Worm (Caenorhabditis elegans): ENCODE results near the gene glb-30.

- TF ChIP-seq ztf-11 (tag; optimal IDR thresholded peaks at IDR 0.05): no peak
- TF ChIP-seq nhr-23 (tag; optimal IDR thresholded peaks at IDR 0.05): no peak
- no peak for TF ChIP-seq nhr-25 (tag; optimal IDR thresholded peaks at IDR 0.05)
- TF ChIP-seq unc-39 (tag; optimal IDR thresholded peaks at IDR 0.05): no peak
- no peak for TF ChIP-seq lin-39 (tag; optimal IDR thresholded peaks at IDR 0.05)
- no peak for TF ChIP-seq nhr-11 (tag; optimal IDR thresholded peaks at IDR 0.05)
- no peak for TF ChIP-seq lin-15B (tag; optimal IDR thresholded peaks at IDR 0.05)
- TF ChIP-seq nhr-237 (tag; optimal IDR thresholded peaks at IDR 0.05): no peak
- no peak for TF ChIP-seq nfya-1 (tag; optimal IDR thresholded peaks at IDR 0.05; ENCODE audit: insufficient read depth)
- TF ChIP-seq aly-2 (tag; optimal IDR thresholded peaks at IDR 0.05): no peak
- TF ChIP-seq elt-1 (tag; optimal IDR thresholded peaks at IDR 0.05): no peak
- no peak for TF ChIP-seq ZK546.5 (tag; optimal IDR thresholded peaks at IDR 0.05)
- TF ChIP-seq R02D3.7 (tag; optimal IDR thresholded peaks at IDR 0.05): no peak
- TF ChIP-seq elt-2 (tag; optimal IDR thresholded peaks at IDR 0.05): no peak
Observed at ce11 chrIII:1676588-1676987, 8.2 kb upstream of the glb-30 start, which contains the start of gene Y22D7AR.6.

Measured in whole organism, L3 larva.